Fruit fly (Drosophila melanogaster) whole organism, embryonic: ENCODE measurements around the gene CG13893.

Experiments
- Bdp1 ChIP-seq: fragments of 200-800 bp; sonication (Bioruptor generic); optimal IDR thresholded peaks from 3 replicates; lab custom pipeline; 2016; ENCODE audit warnings: missing biosample characterization, missing genetic modification characterization
- BtbVII ChIP-seq: fragments of 200-800 bp; sonication (Bioruptor generic); optimal IDR thresholded peaks from 3 replicates; lab custom pipeline; 2017; ENCODE audit warnings: missing biosample characterization, mild to moderate bottlenecking, missing genetic modification characterization
- CG11085 ChIP-seq: fragments of 200-800 bp; sonication (Bioruptor generic); IDR thresholded peaks from 2 replicates; pipeline ENCODE4 v1.3.6; 2022; ENCODE audit warnings: missing biosample characterization, missing genetic modification characterization
- CG12769 ChIP-seq: fragments of 200-800 bp; sonication (Bioruptor generic); optimal IDR thresholded peaks from 2 replicates; lab custom pipeline; 2019; ENCODE audit warnings: missing biosample characterization, mild to moderate bottlenecking, missing genetic modification characterization, moderate library complexity
- CG13296 ChIP-seq: fragments of 200-800 bp; sonication (Bioruptor generic); optimal IDR thresholded peaks from 3 replicates; lab custom pipeline; 2018; ENCODE audit warnings: missing biosample characterization, mild to moderate bottlenecking, missing genetic modification characterization
- CG16779 ChIP-seq: fragments of 200-800 bp; sonication (Bioruptor generic); IDR thresholded peaks from 2 replicates; pipeline ENCODE4 v1.3.6; 2022; ENCODE audit warnings: missing biosample characterization, missing genetic modification characterization
- CG17328 ChIP-seq: fragments of 200-800 bp; sonication (Bioruptor generic); IDR thresholded peaks from 2 replicates; pipeline ENCODE4 v1.3.6; 2022; ENCODE audit warnings: missing biosample characterization, missing genetic modification characterization
- CG17359 ChIP-seq: fragments of 200-800 bp; sonication (Bioruptor generic); optimal IDR thresholded peaks from 3 replicates; lab custom pipeline; 2018; ENCODE audit warnings: missing biosample characterization, mild to moderate bottlenecking, missing genetic modification characterization, moderate library complexity
- CG17385 ChIP-seq: fragments of 200-800 bp; sonication (Bioruptor generic); optimal IDR thresholded peaks from 3 replicates; lab custom pipeline; 2018; ENCODE audit warnings: missing biosample characterization, mild to moderate bottlenecking, missing genetic modification characterization
- CG3065 ChIP-seq: fragments of 200-800 bp; sonication (Bioruptor generic); optimal IDR thresholded peaks from 2 replicates; lab custom pipeline; 2016; ENCODE audit warnings: missing biosample characterization, missing genetic modification characterization
- CG31388 ChIP-seq: fragments of 200-800 bp; sonication (Bioruptor generic); optimal IDR thresholded peaks from 2 replicates; lab custom pipeline; 2016; ENCODE audit warnings: missing biosample characterization, missing genetic modification characterization
- CG3407 ChIP-seq: fragments of 200-800 bp; sonication (Bioruptor generic); optimal IDR thresholded peaks from 2 replicates; lab custom pipeline; 2018; ENCODE audit warnings: missing biosample characterization, mild to moderate bottlenecking, missing genetic modification characterization
- CG34224 ChIP-seq: fragments of 200-800 bp; sonication (Bioruptor generic); IDR thresholded peaks from 3 replicates; pipeline ENCODE4 v1.3.6; 2022; ENCODE audit warnings: missing biosample characterization, missing genetic modification characterization; ENCODE audit not compliant: partially characterized antibody
- CG34422 ChIP-seq: fragments of 200-800 bp; sonication (Bioruptor generic); IDR thresholded peaks from 3 replicates; pipeline ENCODE4 v1.3.6; 2022; ENCODE audit warnings: missing biosample characterization, missing genetic modification characterization
- CG42726 ChIP-seq: fragments of 200-800 bp; sonication (Bioruptor generic); IDR thresholded peaks from 2 replicates; pipeline ENCODE4 v1.3.6; 2022; ENCODE audit warnings: missing biosample characterization, missing genetic modification characterization; ENCODE audit not compliant: partially characterized antibody
- CG4282 ChIP-seq: fragments of 200-800 bp; sonication (Bioruptor generic); optimal IDR thresholded peaks from 2 replicates; lab custom pipeline; 2016; ENCODE audit warnings: missing biosample characterization, missing genetic modification characterization
- CG4707 ChIP-seq: fragments of 200-800 bp; sonication (Bioruptor generic); optimal IDR thresholded peaks from 2 replicates; lab custom pipeline; 2018; ENCODE audit warnings: missing biosample characterization, mild to moderate bottlenecking, missing genetic modification characterization, moderate library complexity
- CG5180 ChIP-seq: fragments of 200-800 bp; sonication (Bioruptor generic); optimal IDR thresholded peaks from 3 replicates; lab custom pipeline; 2017; ENCODE audit warnings: missing biosample characterization, missing genetic modification characterization, mild to moderate bottlenecking, moderate library complexity, missing genetic modification reagents
- CG7372 ChIP-seq: fragments of 200-800 bp; sonication (Bioruptor generic); IDR thresholded peaks from 2 replicates; pipeline ENCODE4 v1.3.6; 2022; ENCODE audit warnings: missing biosample characterization, missing genetic modification characterization
- CG7839 ChIP-seq: fragments of 200-800 bp; sonication (Bioruptor generic); optimal IDR thresholded peaks from 3 replicates; lab custom pipeline; 2018; ENCODE audit warnings: missing biosample characterization, mild to moderate bottlenecking, missing genetic modification characterization, moderate library complexity
- CG8924 ChIP-seq: fragments of 200-800 bp; optimal IDR thresholded peaks from 3 replicates; lab custom pipeline; 2019; ENCODE audit warnings: missing biosample characterization, mild to moderate bottlenecking, missing genetic modification characterization, moderate library complexity
- CG8944 ChIP-seq: fragments of 200-800 bp; sonication (Bioruptor generic); optimal IDR thresholded peaks from 3 replicates; lab custom pipeline; 2016; ENCODE audit warnings: missing biosample characterization, missing genetic modification characterization
- CG9215 ChIP-seq: fragments of 200-800 bp; sonication (Bioruptor generic); IDR thresholded peaks from 2 replicates; pipeline ENCODE4 v1.3.6; 2022; ENCODE audit warnings: missing biosample characterization, missing genetic modification characterization
- Dip2 ChIP-seq: fragments of 200-800 bp; sonication (Bioruptor generic); IDR thresholded peaks from 2 replicates; pipeline ENCODE4 v1.3.6; 2022; ENCODE audit warnings: missing biosample characterization, missing genetic modification characterization
- Elba2 ChIP-seq: fragments of 200-800 bp; sonication (Bioruptor generic); optimal IDR thresholded peaks from 3 replicates; lab custom pipeline; 2016; ENCODE audit warnings: missing biosample characterization, missing genetic modification characterization
- HHEX ChIP-seq: fragments of 200-800 bp; sonication (Bioruptor generic); optimal IDR thresholded peaks from 3 replicates; lab custom pipeline; 2017; ENCODE audit warnings: missing biosample characterization, mild to moderate bottlenecking, missing genetic modification characterization, missing genetic modification reagents
- HLH4C ChIP-seq: fragments of 200-800 bp; sonication (Bioruptor generic); IDR thresholded peaks from 3 replicates; pipeline ENCODE4 v1.3.6; 2022; ENCODE audit warnings: missing biosample characterization, missing genetic modification characterization; ENCODE audit not compliant: partially characterized antibody
- HLH54F ChIP-seq: fragments of 200-800 bp; sonication (Bioruptor generic); optimal IDR thresholded peaks from 3 replicates; lab custom pipeline; 2016; ENCODE audit warnings: missing biosample characterization, missing genetic modification characterization
- HmgZ ChIP-seq: fragments of 200-800 bp; sonication (Bioruptor generic); optimal IDR thresholded peaks from 2 replicates; lab custom pipeline; 2018; ENCODE audit warnings: missing biosample characterization, mild to moderate bottlenecking, missing genetic modification characterization
- Mad ChIP-seq: fragments of 200-800 bp; sonication (Bioruptor generic); optimal IDR thresholded peaks from 2 replicates; lab custom pipeline; 2016; ENCODE audit warnings: missing biosample characterization, missing genetic modification characterization
- NK7.1 ChIP-seq: fragments of 200-800 bp; sonication (Bioruptor generic); optimal IDR thresholded peaks from 3 replicates; lab custom pipeline; 2016; ENCODE audit warnings: missing biosample characterization, missing genetic modification characterization
- Neu2 ChIP-seq: fragments of 200-800 bp; sonication (Bioruptor generic); optimal IDR thresholded peaks from 3 replicates; lab custom pipeline; 2016; ENCODE audit warnings: missing biosample characterization, missing genetic modification characterization, borderline replicate concordance
- Nf-YC ChIP-seq: fragments of 200-800 bp; optimal IDR thresholded peaks from 3 replicates; lab custom pipeline; 2019; ENCODE audit warnings: missing biosample characterization, mild to moderate bottlenecking, missing genetic modification characterization, moderate library complexity
- Sox100B ChIP-seq: fragments of 200-800 bp; sonication (Bioruptor generic); optimal IDR thresholded peaks from 3 replicates; lab custom pipeline; 2018; ENCODE audit warnings: missing biosample characterization, mild to moderate bottlenecking, missing genetic modification characterization
- ci ChIP-seq: fragments of 200-800 bp; sonication (Bioruptor generic); IDR thresholded peaks from 3 replicates; pipeline ENCODE4 v1.3.6; 2022; ENCODE audit warnings: missing biosample characterization, missing genetic modification characterization
- dan ChIP-seq: fragments of 200-800 bp; sonication (Bioruptor generic); IDR thresholded peaks from 2 replicates; pipeline ENCODE4 v1.3.6; 2022; ENCODE audit warnings: missing biosample characterization, missing genetic modification characterization
- ewg ChIP-seq: fragments of 200-800 bp; sonication (Bioruptor generic); optimal IDR thresholded peaks from 3 replicates; lab custom pipeline; 2017; ENCODE audit warnings: mild to moderate bottlenecking, missing biosample characterization, missing genetic modification reagents, missing genetic modification characterization
- fd102C ChIP-seq: fragments of 200-800 bp; sonication (Bioruptor generic); optimal IDR thresholded peaks from 2 replicates; lab custom pipeline; 2018; ENCODE audit warnings: missing biosample characterization, mild to moderate bottlenecking, missing genetic modification characterization, moderate library complexity
- gsb-n ChIP-seq: fragments of 200-800 bp; sonication (Bioruptor generic); optimal IDR thresholded peaks from 3 replicates; lab custom pipeline; 2018; ENCODE audit warnings: missing biosample characterization, mild to moderate bottlenecking, missing genetic modification characterization
- pros ChIP-seq: fragments of 200-800 bp; sonication (Bioruptor generic); optimal IDR thresholded peaks from 3 replicates; lab custom pipeline; 2019; ENCODE audit warnings: missing biosample characterization, mild to moderate bottlenecking, missing genetic modification characterization, moderate library complexity
- psq ChIP-seq: fragments of 200-800 bp; sonication (Bioruptor generic); optimal IDR thresholded peaks from 2 replicates; lab custom pipeline; 2017; ENCODE audit warnings: missing biosample characterization, missing genetic modification characterization
- row ChIP-seq: fragments of 200-800 bp; sonication (Bioruptor generic); IDR thresholded peaks from 3 replicates; pipeline ENCODE4 v1.3.6; 2022; ENCODE audit warnings: missing biosample characterization, missing genetic modification characterization
- sd ChIP-seq: fragments of 200-800 bp; sonication (Bioruptor generic); optimal IDR thresholded peaks from 3 replicates; lab custom pipeline; 2018; ENCODE audit warnings: missing biosample characterization, mild to moderate bottlenecking, missing genetic modification characterization, moderate library complexity
- slbo ChIP-seq: fragments of 200-800 bp; sonication (Bioruptor generic); IDR thresholded peaks from 2 replicates; pipeline ENCODE4 v1.3.6; 2022; ENCODE audit warnings: missing biosample characterization, missing genetic modification characterization
- so ChIP-seq: fragments of 200-800 bp; sonication (Bioruptor generic); IDR thresholded peaks from 3 replicates; pipeline ENCODE4 v1.3.6; 2022; ENCODE audit warnings: missing biosample characterization, missing genetic modification characterization
- sug ChIP-seq: fragments of 200-800 bp; optimal IDR thresholded peaks from 2 replicates; lab custom pipeline; 2019; ENCODE audit warnings: missing biosample characterization, mild to moderate bottlenecking, missing genetic modification characterization, moderate library complexity
- toy ChIP-seq: fragments of 200-800 bp; sonication (Bioruptor generic); IDR thresholded peaks from 2 replicates; pipeline ENCODE4 v1.3.6; 2022; ENCODE audit warnings: missing biosample characterization, missing genetic modification characterization
- vfl ChIP-seq: fragments of 200-800 bp; sonication (Bioruptor generic); optimal IDR thresholded peaks from 2 replicates; lab custom pipeline; 2016; ENCODE audit warnings: missing biosample characterization, missing genetic modification characterization
- zen2 ChIP-seq: fragments of 200-800 bp; sonication (Bioruptor generic); IDR thresholded peaks from 3 replicates; pipeline ENCODE4 v1.3.6; 2022; ENCODE audit warnings: missing biosample characterization, missing genetic modification characterization; ENCODE audit not compliant: partially characterized antibody
- zfh1 ChIP-seq: fragments of 200-800 bp; sonication (Bioruptor generic); IDR thresholded peaks from 3 replicates; pipeline ENCODE4 v1.3.6; 2022; ENCODE audit warnings: missing biosample characterization, missing genetic modification characterization

CG13893 gene

DNA sequence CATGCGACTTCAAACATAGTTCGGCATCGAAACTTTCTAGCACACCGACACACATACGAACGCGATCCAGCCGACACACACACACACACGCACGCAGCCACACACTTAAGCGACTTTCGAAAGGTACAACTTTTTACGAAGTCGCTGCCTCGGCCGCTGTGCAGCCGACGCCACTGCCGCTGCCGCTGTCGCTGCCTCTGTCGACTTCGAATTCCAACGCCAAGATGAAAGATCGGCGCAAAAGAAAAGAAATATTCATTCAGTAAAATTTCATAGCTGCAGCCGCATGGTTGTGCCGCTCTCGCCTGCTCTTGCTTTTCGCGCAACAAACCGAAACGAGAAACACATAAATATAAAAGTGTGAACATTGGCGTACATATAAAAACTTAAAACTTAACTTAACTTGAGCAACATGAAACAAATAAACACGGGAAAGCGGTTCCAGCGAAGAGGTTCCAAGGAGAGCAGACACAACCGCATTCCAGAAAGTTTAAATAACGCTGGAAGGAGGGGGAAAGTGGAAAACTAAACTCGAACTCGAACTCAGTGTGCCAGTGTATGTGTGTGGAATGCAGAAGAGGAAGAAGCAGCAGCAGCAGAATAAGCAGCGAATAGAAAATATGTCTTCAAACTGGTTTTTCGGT, 35.8 kb upstream of the CG13893 start (continued):
- peak; percentile 42 for TF ChIP-seq pros
- TF ChIP-seq CG17385 (GFP tag; lab: Kevin White, UChicago), result peak; percentile 90
- TF ChIP-seq HmgZ (tag; lab: Kevin White, UChicago), result peak; percentile 3
- TF ChIP-seq CG8944, result no peak
- no peak for TF ChIP-seq HLH54F
- TF ChIP-seq fd102C, result no peak
- TF ChIP-seq zfh1 (GFP tag; lab: Robert Waterston, UW), result 0 out of 3 replicates have a peak, but pooled peaks have one; percentile 16
- no peak for TF ChIP-seq toy
- TF ChIP-seq CG5180 (GFP tag; lab: Kevin White, UChicago), result peak; percentile 41
- TF ChIP-seq BtbVII, result peak; percentile 51
- TF ChIP-seq CG4282 (GFP tag; lab: Kevin White, UChicago), result peak; percentile 21
- TF ChIP-seq HHEX (GFP tag; lab: Kevin White, UChicago), result no peak
- TF ChIP-seq Neu2 (GFP tag; lab: Kevin White, UChicago), result no peak
- TF ChIP-seq HLH4C (GFP tag; lab: Robert Waterston, UW), result 0 out of 3 replicates have a peak, but pooled peaks have one; percentile 9
- TF ChIP-seq CG42726 (GFP tag; lab: Robert Waterston, UW), result peak; percentile 57; the same call in 1 of the 2 replicates
- no peak for TF ChIP-seq CG7372 (GFP tag; lab: Robert Waterston, UW)
- TF ChIP-seq CG7839 (tag; lab: Kevin White, UChicago), result no peak
- no peak for TF ChIP-seq CG9215 (GFP tag; lab: Robert Waterston, UW)
- no peak for TF ChIP-seq CG3407 (GFP tag; lab: Kevin White, UChicago)
- TF ChIP-seq psq (GFP tag; lab: Kevin White, UChicago), result peak; percentile 24
- TF ChIP-seq ci (GFP tag; lab: Robert Waterston, UW), result peak; percentile 48; the same call in 1 of the 3 replicates
- no peak for TF ChIP-seq ewg (GFP tag; lab: Kevin White, UChicago)
- TF ChIP-seq CG13296 (GFP tag; lab: Kevin White, UChicago), result no peak
- TF ChIP-seq dan (GFP tag; lab: Robert Waterston, UW), result no peak
- TF ChIP-seq Nf-YC (tag; lab: Kevin White, UChicago), result peak; percentile 70
- no peak for TF ChIP-seq gsb-n (tag; lab: Kevin White, UChicago)
- TF ChIP-seq CG4707 (GFP tag; lab: Kevin White, UChicago), result no peak
- no peak; the same call in 2 of the 3 replicates for TF ChIP-seq row (GFP tag; lab: Robert Waterston, UW)
- TF ChIP-seq CG17359 (tag; lab: Kevin White, UChicago), result peak; percentile 18
- TF ChIP-seq sd (tag; lab: Kevin White, UChicago), result peak; percentile 98
- TF ChIP-seq CG3065 (GFP tag; lab: Kevin White, UChicago), result no peak
- TF ChIP-seq CG17328 (GFP tag; lab: Robert Waterston, UW), result no peak
- no peak for TF ChIP-seq CG11085 (GFP tag; lab: Robert Waterston, UW)
- no peak for TF ChIP-seq so
- TF ChIP-seq Sox100B (GFP tag; lab: Kevin White, UChicago), result no peak
- TF ChIP-seq Bdp1 (GFP tag; lab: Kevin White, UChicago), result no peak
- TF ChIP-seq Dip2 (GFP tag; lab: Robert Waterston, UW), result no peak
- no peak for TF ChIP-seq vfl (GFP tag; lab: Kevin White, UChicago)
- peak; percentile 26; the same call in 1 of the 3 replicates for TF ChIP-seq CG34422 (GFP tag; lab: Robert Waterston, UW)
- TF ChIP-seq CG31388 (GFP tag; lab: Kevin White, UChicago), result no peak
- no peak for TF ChIP-seq NK7.1 (GFP tag; lab: Kevin White, UChicago)
- no peak for TF ChIP-seq zen2 (GFP tag; lab: Robert Waterston, UW)
- peak; percentile 20 for TF ChIP-seq CG8924
- no peak for TF ChIP-seq Elba2
- peak; percentile 8 for TF ChIP-seq Mad (GFP tag; lab: Kevin White, UChicago)
- no peak for TF ChIP-seq CG16779 (GFP tag; lab: Robert Waterston, UW)
- no peak for TF ChIP-seq CG34224 (GFP tag; lab: Robert Waterston, UW)
- TF ChIP-seq CG12769 (tag; lab: Kevin White, UChicago), result peak; percentile 88
- TF ChIP-seq sug (tag; lab: Kevin White, UChicago), result no peak
- TF ChIP-seq slbo (GFP tag; lab: Robert Waterston, UW), result no peak
